Fruit fly (Drosophila melanogaster) whole organism: ENCODE measurements around the gene CG7094.

Experiments
- CG8478 ChIP-seq: fragments of >200 bp; optimal IDR thresholded peaks from 2 replicates; lab custom pipeline; 2018; ENCODE audit warnings: inconsistent platforms
- Dll ChIP-seq: fragments of >200 bp; optimal IDR thresholded peaks from 2 replicates; lab custom pipeline; 2017
- EcR ChIP-seq, 2 experiments: fragments of >200 bp; optimal IDR thresholded peaks; 2 replicates each; lab custom pipeline; 2017; ENCODE audit warnings: missing biosample characterization in 2 of 2, missing genetic modification characterization in 2 of 2, missing genetic modification reagents in 2 of 2
- pan ChIP-seq: fragments of >200 bp; optimal IDR thresholded peaks from 2 replicates; lab custom pipeline; 2017
- psq ChIP-seq: fragments of >200 bp; optimal IDR thresholded peaks from 2 replicates; lab custom pipeline; 2017
- usp ChIP-seq: fragments of >200 bp; optimal IDR thresholded peaks from 2 replicates; lab custom pipeline; 2017; ENCODE audit warnings: missing biosample characterization, missing genetic modification characterization, mixed read lengths

DNA sequence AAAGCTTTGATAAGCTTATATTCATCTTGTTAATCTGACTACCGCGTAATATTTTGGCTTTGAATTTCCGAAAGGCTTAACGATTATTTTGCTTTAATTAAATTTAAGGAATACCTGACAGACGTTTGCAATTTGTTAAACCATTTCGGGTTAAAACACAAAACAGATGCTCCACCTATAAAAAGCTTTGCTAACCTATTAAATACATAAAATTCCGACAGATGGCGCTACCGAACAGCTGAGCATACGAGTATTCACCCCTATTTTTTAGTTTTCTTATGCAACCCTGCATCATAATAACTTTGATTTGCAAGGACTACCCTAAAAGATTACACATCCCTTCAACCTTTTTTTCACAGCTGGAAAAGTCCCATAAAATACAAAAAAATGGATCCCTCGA, 34.3 kb upstream of the CG7094 start:
- TF ChIP-seq psq (lab: Kevin White, UChicago) (no peak), usp (no peak), CG8478 (lab: Kevin White, UChicago) (no peak), EcR (GFP tag; optimal IDR thresholded peaks at IDR 0.05; lab: Kevin White, UChicago) (no peak), pan (lab: Kevin White, UChicago) (no peak), Dll (lab: Kevin White, UChicago) (no peak)
